Fruit fly (Drosophila melanogaster) whole organism, embryonic: ENCODE measurements around the gene sky.
A peak's percentile ranks its signal among the peaks of the same experiment; 100 is the strongest.

ENCODE experiments used
- Abd-B ChIP-seq: fragments of 200-800 bp; sonication (Bioruptor generic); optimal IDR thresholded peaks from 2 replicates; lab custom pipeline; 2018; ENCODE audit warnings: missing biosample characterization, mild to moderate bottlenecking, missing genetic modification characterization, moderate library complexity
- B-H2 ChIP-seq: fragments of 200-800 bp; sonication (Bioruptor generic); optimal IDR thresholded peaks from 2 replicates; lab custom pipeline; 2018; ENCODE audit warnings: missing biosample characterization, mild to moderate bottlenecking, missing genetic modification characterization
- Blimp-1 ChIP-seq: fragments of 200-800 bp; sonication (Bioruptor generic); optimal IDR thresholded peaks from 3 replicates; lab custom pipeline; 2018; ENCODE audit warnings: missing biosample characterization, missing genetic modification characterization, mild to moderate bottlenecking, moderate library complexity, missing genetic modification reagents
- CG13123 ChIP-seq: fragments of 200-800 bp; sonication (Bioruptor generic); optimal IDR thresholded peaks from 2 replicates; lab custom pipeline; 2016; ENCODE audit warnings: missing biosample characterization, missing genetic modification characterization
- CG1529 ChIP-seq: fragments of 200-800 bp; sonication (Bioruptor generic); optimal IDR thresholded peaks from 3 replicates; lab custom pipeline; 2018; ENCODE audit warnings: missing biosample characterization, missing genetic modification characterization
- CG1647 ChIP-seq: fragments of 200-800 bp; sonication (Bioruptor generic); optimal IDR thresholded peaks from 3 replicates; lab custom pipeline; 2016; ENCODE audit warnings: missing biosample characterization, missing genetic modification characterization
- CG1832 ChIP-seq: fragments of 200-800 bp; sonication (Bioruptor generic); optimal IDR thresholded peaks from 2 replicates; lab custom pipeline; 2017; ENCODE audit warnings: missing biosample characterization, mild to moderate bottlenecking, missing genetic modification characterization, inconsistent platforms
- CG18476 ChIP-seq: fragments of 200-800 bp; sonication (Bioruptor generic); optimal IDR thresholded peaks from 2 replicates; lab custom pipeline; 2016; ENCODE audit warnings: missing biosample characterization, mild to moderate bottlenecking, missing genetic modification characterization
- CG2202 ChIP-seq: fragments of 200-800 bp; sonication (Bioruptor generic); optimal IDR thresholded peaks from 2 replicates; lab custom pipeline; 2018; ENCODE audit warnings: missing biosample characterization, mild to moderate bottlenecking, missing genetic modification characterization
- CG31365 ChIP-seq: fragments of 200-800 bp; sonication (Bioruptor generic); optimal IDR thresholded peaks from 2 replicates; lab custom pipeline; 2018; ENCODE audit warnings: missing biosample characterization, mild to moderate bottlenecking, missing genetic modification characterization
- CG32532 ChIP-seq: fragments of 200-800 bp; sonication (Bioruptor generic); IDR thresholded peaks from 2 replicates; pipeline ENCODE4 v1.3.6; 2022; ENCODE audit warnings: missing biosample characterization, missing genetic modification characterization
- CG32772 ChIP-seq: fragments of 200-800 bp; sonication (Bioruptor generic); IDR thresholded peaks from 2 replicates; pipeline ENCODE4 v1.3.6; 2022; ENCODE audit warnings: missing biosample characterization, missing genetic modification characterization
- CG4404 ChIP-seq: fragments of 200-800 bp; sonication (Bioruptor generic); IDR thresholded peaks from 2 replicates; pipeline ENCODE4 v1.3.6; 2022; ENCODE audit warnings: missing biosample characterization, missing genetic modification characterization
- CG4820 ChIP-seq: fragments of 200-800 bp; sonication (Bioruptor generic); optimal IDR thresholded peaks from 3 replicates; lab custom pipeline; 2016; ENCODE audit warnings: missing biosample characterization, missing genetic modification characterization
- CG5245 ChIP-seq: fragments of 200-800 bp; sonication (Bioruptor generic); optimal IDR thresholded peaks from 3 replicates; lab custom pipeline; 2016; ENCODE audit warnings: missing biosample characterization, missing genetic modification characterization
- CG7357 ChIP-seq: fragments of 200-800 bp; sonication (Bioruptor generic); IDR thresholded peaks from 3 replicates; pipeline ENCODE4 v1.3.6; 2022; ENCODE audit warnings: missing biosample characterization, missing genetic modification characterization
- CG8281 ChIP-seq: fragments of 200-800 bp; sonication (Bioruptor generic); optimal IDR thresholded peaks from 2 replicates; lab custom pipeline; 2018; ENCODE audit warnings: missing biosample characterization, mild to moderate bottlenecking, missing genetic modification characterization, moderate library complexity
- CG9215 ChIP-seq: fragments of 200-800 bp; sonication (Bioruptor generic); IDR thresholded peaks from 2 replicates; pipeline ENCODE4 v1.3.6; 2022; ENCODE audit warnings: missing biosample characterization, missing genetic modification characterization
- CG9932 ChIP-seq: fragments of 200-800 bp; sonication (Bioruptor generic); IDR thresholded peaks from 2 replicates; pipeline ENCODE4 v1.3.6; 2022; ENCODE audit warnings: missing biosample characterization, missing genetic modification characterization
- CoRest ChIP-seq: fragments of 200-800 bp; sonication (Bioruptor generic); optimal IDR thresholded peaks from 3 replicates; lab custom pipeline; 2018; ENCODE audit warnings: missing biosample characterization, mild to moderate bottlenecking, missing genetic modification characterization, moderate library complexity
- Dip3 ChIP-seq: fragments of 200-800 bp; sonication (Bioruptor generic); optimal IDR thresholded peaks from 3 replicates; lab custom pipeline; 2016; ENCODE audit warnings: missing biosample characterization, missing genetic modification characterization
- Dll ChIP-seq: fragments of 200-800 bp; sonication (Bioruptor generic); IDR thresholded peaks from 4 replicates; pipeline ENCODE4 v1.3.6; 2022; ENCODE audit warnings: missing biosample characterization, missing genetic modification characterization; ENCODE audit not compliant: partially characterized antibody
- Doc3 ChIP-seq: fragments of 200-800 bp; sonication (Bioruptor generic); IDR thresholded peaks from 3 replicates; pipeline ENCODE4 v1.3.6; 2022; ENCODE audit warnings: missing biosample characterization, missing genetic modification characterization; ENCODE audit not compliant: partially characterized antibody
- Fer2 ChIP-seq: fragments of 200-800 bp; sonication (Bioruptor generic); optimal IDR thresholded peaks from 2 replicates; lab custom pipeline; 2018; ENCODE audit warnings: missing biosample characterization, mild to moderate bottlenecking, missing genetic modification characterization, moderate library complexity
- HLH54F ChIP-seq: fragments of 200-800 bp; sonication (Bioruptor generic); optimal IDR thresholded peaks from 3 replicates; lab custom pipeline; 2016; ENCODE audit warnings: missing biosample characterization, missing genetic modification characterization
- Lim3 ChIP-seq: fragments of 200-800 bp; sonication (Bioruptor generic); IDR thresholded peaks from 2 replicates; pipeline ENCODE4 v1.3.6; 2022; ENCODE audit warnings: missing biosample characterization, missing genetic modification characterization
- NC2β ChIP-seq: fragments of 200-800 bp; sonication (Bioruptor generic); optimal IDR thresholded peaks from 2 replicates; lab custom pipeline; 2016; ENCODE audit warnings: missing biosample characterization, missing genetic modification characterization
- Oaz ChIP-seq: fragments of 200-800 bp; sonication (Bioruptor generic); IDR thresholded peaks from 2 replicates; pipeline ENCODE4 v1.3.6; 2022; ENCODE audit warnings: missing biosample characterization, missing genetic modification characterization
- Rfx ChIP-seq: fragments of 200-800 bp; sonication (Bioruptor generic); IDR thresholded peaks from 2 replicates; pipeline ENCODE4 v1.3.6; 2022; ENCODE audit warnings: missing biosample characterization, missing genetic modification characterization
- Six4 ChIP-seq: fragments of 200-800 bp; sonication (Bioruptor generic); optimal IDR thresholded peaks from 2 replicates; lab custom pipeline; 2016; ENCODE audit warnings: missing biosample characterization, missing genetic modification characterization
- Stat92E ChIP-seq, 3 experiments: fragments of >200 bp in 2 of 3; fragments of 200-800 bp in 1 of 3; sonication (Bioruptor generic) in 1 of 3; optimal IDR thresholded peaks; 2 replicates each; lab custom pipeline; 2017 to 2019; ENCODE audit warnings: missing biosample characterization in 3 of 3, missing genetic modification characterization in 3 of 3, mild to moderate bottlenecking in 1 of 3, moderate library complexity in 1 of 3
- amos ChIP-seq: fragments of 200-800 bp; sonication (Bioruptor generic); IDR thresholded peaks from 2 replicates; pipeline ENCODE4 v1.3.6; 2022; ENCODE audit warnings: missing biosample characterization, missing genetic modification characterization; ENCODE audit not compliant: partially characterized antibody
- bigmax ChIP-seq: fragments of 200-800 bp; sonication (Bioruptor generic); optimal IDR thresholded peaks from 2 replicates; lab custom pipeline; 2018; ENCODE audit warnings: missing biosample characterization, mild to moderate bottlenecking, missing genetic modification characterization
- crp ChIP-seq, 2 experiments: fragments of 200-800 bp; sonication (Bioruptor generic); optimal IDR thresholded peaks; 2 replicates in 1 of 2; 3 replicates in 1 of 2; lab custom pipeline; 2017; ENCODE audit warnings: missing biosample characterization in 2 of 2, missing genetic modification characterization in 2 of 2, mild to moderate bottlenecking in 1 of 2, moderate library complexity in 1 of 2
- dan ChIP-seq: fragments of 200-800 bp; sonication (Bioruptor generic); IDR thresholded peaks from 2 replicates; pipeline ENCODE4 v1.3.6; 2022; ENCODE audit warnings: missing biosample characterization, missing genetic modification characterization
- eve ChIP-seq, 2 experiments: fragments of >200 bp; optimal IDR thresholded peaks; 2 replicates each; lab custom pipeline; 2017; ENCODE audit warnings: missing biosample characterization in 2 of 2, missing genetic modification characterization in 2 of 2
- eyg ChIP-seq: fragments of 200-800 bp; sonication (Bioruptor generic); optimal IDR thresholded peaks from 3 replicates; lab custom pipeline; 2016; ENCODE audit warnings: missing biosample characterization, missing genetic modification characterization
- gem ChIP-seq: fragments of 200-800 bp; sonication (Bioruptor generic); optimal IDR thresholded peaks from 2 replicates; lab custom pipeline; 2019; ENCODE audit warnings: missing biosample characterization, mild to moderate bottlenecking, missing genetic modification characterization, moderate library complexity
- hb ChIP-seq: fragments of 200-800 bp; sonication (Bioruptor generic); IDR thresholded peaks from 3 replicates; pipeline ENCODE4 v1.3.6; 2022; ENCODE audit warnings: missing biosample characterization, missing genetic modification characterization; ENCODE audit not compliant: partially characterized antibody
- hkb ChIP-seq, 2 experiments: fragments of 200-800 bp in 1 of 2; fragments of >200 bp in 1 of 2; sonication (Bioruptor generic) in 1 of 2; IDR thresholded peaks in 1 of 2; optimal IDR thresholded peaks in 1 of 2; 2 replicates each; pipeline versions ENCODE4 v1.3.6 to Lab custom; 2017 to 2022; ENCODE audit warnings: missing biosample characterization in 1 of 2, missing genetic modification characterization in 1 of 2
- jumu ChIP-seq: fragments of 200-800 bp; sonication (Bioruptor generic); optimal IDR thresholded peaks from 3 replicates; lab custom pipeline; 2016; ENCODE audit warnings: missing biosample characterization, missing genetic modification characterization
- ken ChIP-seq: fragments of 200-800 bp; sonication (Bioruptor generic); IDR thresholded peaks from 3 replicates; pipeline ENCODE4 v1.3.6; 2022; ENCODE audit warnings: missing biosample characterization, missing genetic modification characterization
- lilli ChIP-seq: fragments of 200-800 bp; sonication (Bioruptor generic); optimal IDR thresholded peaks from 3 replicates; lab custom pipeline; 2016; ENCODE audit warnings: missing biosample characterization, missing genetic modification characterization
- pita ChIP-seq: fragments of 200-800 bp; sonication (Bioruptor generic); optimal IDR thresholded peaks from 2 replicates; lab custom pipeline; 2017; ENCODE audit warnings: missing biosample characterization, mild to moderate bottlenecking, missing genetic modification characterization
- psq ChIP-seq: fragments of 200-800 bp; sonication (Bioruptor generic); optimal IDR thresholded peaks from 2 replicates; lab custom pipeline; 2017; ENCODE audit warnings: missing biosample characterization, missing genetic modification characterization
- ro ChIP-seq: fragments of 200-800 bp; sonication (Bioruptor generic); IDR thresholded peaks from 2 replicates; pipeline ENCODE4 v1.3.6; 2022; ENCODE audit warnings: missing biosample characterization, missing genetic modification characterization
- salm ChIP-seq: fragments of 200-800 bp; sonication (Bioruptor generic); optimal IDR thresholded peaks from 2 replicates; lab custom pipeline; 2018; ENCODE audit warnings: missing biosample characterization, mild to moderate bottlenecking, missing genetic modification characterization
- scrt ChIP-seq: fragments of 200-800 bp; sonication (Bioruptor generic); optimal IDR thresholded peaks from 2 replicates; lab custom pipeline; 2018; ENCODE audit warnings: missing biosample characterization, mild to moderate bottlenecking, missing genetic modification characterization, moderate library complexity
- sens-2 ChIP-seq: fragments of 200-800 bp; sonication (Bioruptor generic); IDR thresholded peaks from 2 replicates; pipeline ENCODE4 v1.3.6; 2022; ENCODE audit warnings: missing biosample characterization, missing genetic modification characterization
- tll ChIP-seq, 2 experiments: fragments of 200-800 bp in 1 of 2; fragments of >200 bp in 1 of 2; sonication (Bioruptor generic) in 1 of 2; optimal IDR thresholded peaks; 2 replicates each; lab custom pipeline; 2017 to 2019; ENCODE audit warnings: missing biosample characterization in 2 of 2, missing genetic modification characterization in 2 of 2, mild to moderate bottlenecking in 1 of 2, moderate library complexity in 1 of 2
- unc-4 ChIP-seq: fragments of 200-800 bp; sonication (Bioruptor generic); IDR thresholded peaks from 2 replicates; pipeline ENCODE4 v1.3.6; 2022; ENCODE audit warnings: missing biosample characterization, missing genetic modification characterization; ENCODE audit not compliant: partially characterized antibody

The sky gene

DNA sequence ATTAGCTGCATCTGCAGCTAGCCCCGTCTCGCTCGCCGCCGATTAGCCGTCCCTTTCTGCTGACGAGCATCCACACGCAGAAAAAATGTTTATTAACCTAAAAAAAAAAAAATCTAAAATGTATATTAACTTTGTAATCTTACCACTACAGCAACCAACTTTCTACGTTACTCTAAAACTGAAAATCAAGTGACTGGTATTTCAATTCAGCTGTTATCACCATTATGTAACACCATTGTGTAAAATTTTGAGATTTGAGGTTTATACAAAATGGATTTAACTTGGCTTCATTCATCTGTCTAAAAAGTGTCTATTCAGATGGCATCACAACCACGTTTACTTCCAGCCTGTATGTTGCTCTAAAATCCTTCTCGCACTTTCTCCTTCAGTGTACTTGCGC, 17.7 kb upstream of the sky start (continued):
- TF ChIP-seq Rfx (GFP tag; lab: Robert Waterston, UW) (no peak), CG2202 (no peak), Stat92E (GFP tag; optimal IDR thresholded peaks at IDR 0.05; lab: Kevin White, UChicago) (no peak), Lim3 (no peak), CG32532 (GFP tag; lab: Robert Waterston, UW) (no peak), hb (GFP tag; lab: Robert Waterston, UW) (no peak), unc-4 (GFP tag; lab: Robert Waterston, UW) (no peak), dan (GFP tag; lab: Robert Waterston, UW) (no peak), jumu (no peak), sens-2 (GFP tag; lab: Robert Waterston, UW) (no peak), Blimp-1 (peak; percentile 40), B-H2 (no peak), ken (GFP tag; lab: Robert Waterston, UW) (no peak), CG8281 (no peak), CoRest (tag; lab: Kevin White, UChicago) (peak; percentile 13), psq (no peak), CG1647 (GFP tag; lab: Kevin White, UChicago) (no peak), Dll (GFP tag; lab: Robert Waterston, UW) (no peak), eve (GFP tag; optimal IDR thresholded peaks at IDR 0.05; lab: Kevin White, UChicago) (no peak), Dip3 (GFP tag; lab: Kevin White, UChicago) (no peak), CG13123 (GFP tag; lab: Kevin White, UChicago) (no peak), gem (tag; lab: Kevin White, UChicago) (peak; percentile 54), CG18476 (no peak), tll (GFP tag; optimal IDR thresholded peaks at IDR 0.05; lab: Kevin White, UChicago) (no peak), CG1529 (GFP tag; lab: Kevin White, UChicago) (no peak), pita (GFP tag; lab: Kevin White, UChicago) (no peak), Abd-B (GFP tag; lab: Kevin White, UChicago) (peak; percentile 22), Fer2 (tag; lab: Kevin White, UChicago) (no peak), CG7357 (no peak), salm (no peak), eyg (no peak), CG1832 (no peak), ro (no peak), CG31365 (no peak), scrt (GFP tag; lab: Kevin White, UChicago) (no peak), HLH54F (GFP tag; lab: Kevin White, UChicago) (no peak), CG9215 (GFP tag; lab: Robert Waterston, UW) (no peak), CG9932 (GFP tag; lab: Robert Waterston, UW) (no peak), CG4404 (GFP tag; lab: Robert Waterston, UW) (no peak), hkb (optimal IDR thresholded peaks at IDR 0.05; lab: Kevin White, UChicago) (no peak), hkb (GFP tag; IDR thresholded peaks at IDR 0.05; lab: Robert Waterston, UW) (no peak), Six4 (GFP tag; lab: Kevin White, UChicago) (no peak), amos (GFP tag; lab: Robert Waterston, UW) (no peak), CG32772 (GFP tag; lab: Robert Waterston, UW) (no peak), Doc3 (GFP tag; lab: Robert Waterston, UW) (no peak), lilli (GFP tag; lab: Kevin White, UChicago) (no peak), Oaz (no peak), bigmax (no peak), CG5245 (no peak), crp (GFP tag; optimal IDR thresholded peaks at IDR 0.05; lab: Kevin White, UChicago) (no peak), NC2β (GFP tag; lab: Kevin White, UChicago) (no peak), CG4820 (GFP tag; lab: Kevin White, UChicago) (peak; percentile 13)
